Worm (Caenorhabditis elegans) whole organism, late embryonic: ENCODE results near the gene srxa-19.

Source experiments
- ama-1 ChIP-seq: fragments of 150-350 bp; optimal IDR thresholded peaks from 2 replicates; lab custom pipeline; 2014
- rnt-1 ChIP-seq: sonication (generic microtip); optimal IDR thresholded peaks from 2 replicates; lab custom pipeline; 2016; ENCODE audit warnings: missing genetic modification characterization, missing compliant biosample characterization
- tbx-2 ChIP-seq: sonication (generic microtip); optimal IDR thresholded peaks from 2 replicates; lab custom pipeline; 2016; ENCODE audit warnings: missing genetic modification characterization, missing compliant biosample characterization
- unc-86 ChIP-seq: sonication (generic microtip); optimal IDR thresholded peaks from 2 replicates; lab custom pipeline; 2016; ENCODE audit warnings: missing genetic modification characterization, missing compliant biosample characterization

ce11 chrV:10133277-10133676 is 10.7 kb upstream of the srxa-19 start:
- TF ChIP-seq ama-1 (lab: Kevin White, UChicago): no peak
- TF ChIP-seq tbx-2 (tag; lab: Kevin White, UChicago): no peak
- TF ChIP-seq rnt-1 (tag; lab: Kevin White, UChicago): no peak
- TF ChIP-seq unc-86 (tag; lab: Kevin White, UChicago): no peak
